Fruit fly (Drosophila melanogaster): ENCODE results near the gene Nrg.

Nrg gene

DNA sequence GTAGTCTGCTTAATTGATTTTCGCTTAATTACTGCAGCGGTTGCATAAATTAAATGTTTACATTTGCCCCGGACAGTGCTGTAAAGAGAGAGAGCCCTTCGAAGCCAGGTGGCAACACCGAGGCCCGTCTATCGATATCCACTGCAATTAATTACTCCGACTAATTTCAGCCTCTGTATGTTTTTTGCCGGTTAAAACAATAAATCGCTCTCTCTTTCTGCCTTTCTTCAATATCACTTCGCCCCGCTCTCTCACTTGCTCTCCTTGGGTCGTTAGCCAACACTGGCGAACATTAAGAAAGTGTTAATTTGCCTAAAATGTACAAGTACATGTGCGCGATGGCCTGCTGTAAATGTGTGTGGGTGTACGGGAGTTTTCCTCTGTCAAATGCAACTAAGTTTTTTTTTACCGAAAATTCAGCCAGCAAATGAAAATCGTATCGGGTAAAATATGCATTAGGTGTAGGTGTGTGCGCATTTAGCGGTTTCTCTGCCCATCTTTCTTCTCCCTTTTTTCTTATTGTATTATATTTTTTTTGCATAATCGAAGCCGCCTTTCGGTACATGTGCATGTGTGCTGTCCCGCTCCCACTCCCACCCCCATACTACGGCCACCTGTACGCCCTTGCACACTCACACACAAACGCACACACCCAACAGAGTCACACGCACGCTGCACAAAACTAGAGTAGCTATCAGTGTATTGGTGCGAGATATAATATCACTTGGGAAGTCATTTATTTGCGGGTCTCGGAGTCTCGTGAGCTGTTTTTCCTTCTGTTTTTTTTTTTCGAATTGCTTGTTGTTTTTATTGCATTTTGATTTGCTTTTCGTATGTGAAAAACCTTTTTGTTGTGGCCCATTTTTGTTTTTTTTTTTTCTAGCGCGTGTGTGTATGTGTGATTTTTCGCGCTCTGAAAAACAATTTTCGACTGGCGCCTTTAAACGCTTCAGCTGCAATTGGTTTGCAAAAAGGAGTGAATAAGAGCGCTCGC is 44.5 kb downstream of the Nrg start (continued):
- TF ChIP-seq CG12744 (GFP tag; optimal IDR thresholded peaks at IDR 0.05) (no peak), rib (GFP tag; IDR thresholded peaks at IDR 0.05) (peak; percentile 24), CG13624 (GFP tag; optimal IDR thresholded peaks at IDR 0.05) (peak; percentile 12), ash1 (GFP tag; optimal IDR thresholded peaks at IDR 0.05) (no peak), zen2 (GFP tag; IDR thresholded peaks at IDR 0.05; ENCODE audit: partially characterized antibody) (no peak), Nf-YC (tag; optimal IDR thresholded peaks at IDR 0.05) (no peak), CG13123 (GFP tag; optimal IDR thresholded peaks at IDR 0.05) (no peak), prd (optimal IDR thresholded peaks at IDR 0.05) (no peak), prd (GFP tag; IDR thresholded peaks at IDR 0.05) (peak; percentile 37; the same call in 1 of the 3 replicates), twi (tag; optimal IDR thresholded peaks at IDR 0.05) (no peak), Meics (GFP tag; optimal IDR thresholded peaks at IDR 0.05) (peak; percentile 39), Doc2 (GFP tag; IDR thresholded peaks at IDR 0.05) (no peak), stwl (tag; optimal IDR thresholded peaks at IDR 0.05) (peak; percentile 72), caup (GFP tag; optimal IDR thresholded peaks at IDR 0.05; ENCODE audit: severe bottlenecking) (peak; percentile 31), lbe (GFP tag; optimal IDR thresholded peaks at IDR 0.05) (peak; percentile 61), CG2129 (GFP tag; IDR thresholded peaks at IDR 0.05; ENCODE audit: partially characterized antibody) (no peak), ara (GFP tag; IDR thresholded peaks at IDR 0.05) (no peak), mld (GFP tag; IDR thresholded peaks at IDR 0.05; ENCODE audit: partially characterized antibody) (peak; percentile 59; the same call in 1 of the 3 replicates), CG9437 (GFP tag; optimal IDR thresholded peaks at IDR 0.05) (peak; percentile 22), CG6654 (GFP tag; optimal IDR thresholded peaks at IDR 0.05) (no peak), Six4 (GFP tag; optimal IDR thresholded peaks at IDR 0.05) (no peak), trh (GFP tag; optimal IDR thresholded peaks at IDR 0.05) (no peak), CG11723 (GFP tag; optimal IDR thresholded peaks at IDR 0.05) (no peak), wek (GFP tag; optimal IDR thresholded peaks at IDR 0.05) (peak; percentile 34), pfk (GFP tag; optimal IDR thresholded peaks at IDR 0.05) (no peak), CG2678 (tag; optimal IDR thresholded peaks at IDR 0.05) (peak; percentile 21), CG8924 (tag; optimal IDR thresholded peaks at IDR 0.05) (peak; percentile 8), CG14014 (GFP tag; IDR thresholded peaks at IDR 0.05) (no peak), ab (GFP tag; optimal IDR thresholded peaks at IDR 0.05) (no peak), exex (tag; optimal IDR thresholded peaks at IDR 0.05) (peak; percentile 51), trem (tag; optimal IDR thresholded peaks at IDR 0.05) (peak; percentile 13), nau (GFP tag; optimal IDR thresholded peaks at IDR 0.05) (no peak), chn (GFP tag; optimal IDR thresholded peaks at IDR 0.05) (peak; percentile 17), bab2 (GFP tag; optimal IDR thresholded peaks at IDR 0.05) (no peak), zfh2 (GFP tag; optimal IDR thresholded peaks at IDR 0.05) (peak; percentile 50), NFAT (GFP tag; IDR thresholded peaks at IDR 0.05) (peak; percentile 26; the same call in 1 of the 2 replicates), al (GFP tag; IDR thresholded peaks at IDR 0.05) (no peak), CG16863 (GFP tag; optimal IDR thresholded peaks at IDR 0.05) (no peak), ap (GFP tag; IDR thresholded peaks at IDR 0.05) (no peak), row (GFP tag; IDR thresholded peaks at IDR 0.05) (no peak), CrebB (tag; optimal IDR thresholded peaks at IDR 0.05) (peak; percentile 21), cwo (GFP tag; optimal IDR thresholded peaks at IDR 0.05) (peak; percentile 62), Sry-δ (GFP tag; optimal IDR thresholded peaks at IDR 0.05) (peak; percentile 58), CG10959 (GFP tag; IDR thresholded peaks at IDR 0.05) (no peak), CG4617 (GFP tag; optimal IDR thresholded peaks at IDR 0.05; ENCODE audit: borderline replicate concordance) (peak; percentile 0), CG32767 (GFP tag; IDR thresholded peaks at IDR 0.05) (no peak), disco-r (GFP tag; optimal IDR thresholded peaks at IDR 0.05) (peak; percentile 10), E2f2 (GFP tag; IDR thresholded peaks at IDR 0.05) (no peak), crc (GFP tag; optimal IDR thresholded peaks at IDR 0.05) (no peak)
